Fruit fly (Drosophila melanogaster): ENCODE measurements around the gene COX7AL2.

DNA sequence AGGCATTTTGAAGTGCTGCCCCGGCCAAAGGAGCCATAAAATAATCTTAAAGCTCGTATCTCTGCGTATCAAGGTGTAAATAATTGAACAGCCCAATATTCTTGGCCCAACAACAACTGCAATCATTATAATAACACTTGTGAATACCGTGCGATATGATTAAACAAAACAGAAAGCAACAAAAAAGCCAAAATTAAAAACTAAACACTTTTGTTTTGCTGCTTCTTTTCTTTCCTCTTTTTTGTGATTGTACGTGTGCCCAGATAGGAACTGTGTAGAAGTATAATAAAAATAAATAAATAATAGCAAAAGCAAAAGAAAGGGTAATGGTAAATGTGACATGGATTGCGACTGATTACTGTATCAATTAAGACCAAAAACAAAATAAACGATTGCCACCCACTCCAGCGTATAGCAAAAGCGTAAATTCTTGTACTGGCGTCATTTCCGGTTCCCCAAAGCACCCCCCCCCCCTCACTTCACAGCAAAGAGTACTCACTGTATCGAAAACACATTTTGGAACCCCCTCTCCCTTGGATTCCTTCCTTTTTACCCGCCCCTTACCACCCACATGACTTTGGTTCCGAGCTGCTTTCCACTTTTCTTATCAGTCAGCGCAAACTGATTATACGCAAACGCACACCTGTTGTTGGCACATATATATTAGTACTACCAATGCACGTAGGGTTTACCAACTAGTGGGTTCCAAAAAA is 26.2 kb downstream of the COX7AL2 start:
- TF ChIP-seq EcR (GFP tag; optimal IDR thresholded peaks at IDR 0.05) = no peak
- no peak for TF ChIP-seq psq (optimal IDR thresholded peaks at IDR 0.05)
- TF ChIP-seq pan (optimal IDR thresholded peaks at IDR 0.05) = no peak
- TF ChIP-seq Dll (optimal IDR thresholded peaks at IDR 0.05) = no peak
- TF ChIP-seq usp (GFP tag; optimal IDR thresholded peaks at IDR 0.05) = no peak
- no peak for TF ChIP-seq CG8478 (optimal IDR thresholded peaks at IDR 0.05)
